Worm (Caenorhabditis elegans): Measurements from ENCODE around the gene T12C9.7.
A peak's percentile ranks its signal among the peaks of the same experiment; 100 is the strongest.

Gene T12C9.7

DNA sequence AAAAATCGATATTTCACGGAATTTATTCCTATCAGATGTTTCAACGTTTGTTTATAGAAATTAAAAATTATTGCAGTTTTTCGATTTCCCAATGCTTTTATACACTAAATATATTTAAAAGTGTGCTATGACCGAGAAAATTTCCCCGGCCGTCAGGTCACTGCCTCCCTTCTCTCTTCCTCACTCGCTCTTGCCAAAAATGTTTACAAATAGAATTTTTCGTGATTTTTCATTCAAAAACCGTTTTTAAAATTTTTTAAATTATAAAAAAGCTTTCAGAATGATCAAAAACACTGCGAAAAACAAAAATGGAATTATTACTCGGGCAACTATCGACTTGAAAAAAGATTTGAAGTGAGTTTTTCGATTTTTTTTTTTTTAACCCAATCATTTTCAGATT lies at the start of gene T12C9.7, which contains the start of gene vps-18:
TSS of gene T12C9.7 (minus strand) at position 101 of the 400 bp plus-strand sequence.
TSS of gene vps-18 (plus strand) at position 280 of the 400 bp plus-strand sequence.
- TF ChIP-seq unc-55 (GFP tag; optimal IDR thresholded peaks at IDR 0.05), result no peak
- TF ChIP-seq nhr-25 (tag; optimal IDR thresholded peaks at IDR 0.05), result no peak
- TF ChIP-seq alr-1 (tag; optimal IDR thresholded peaks at IDR 0.05), result no peak
- no peak for TF ChIP-seq lin-39 (tag; optimal IDR thresholded peaks at IDR 0.05)
- TF ChIP-seq ceh-82 (tag; optimal IDR thresholded peaks at IDR 0.05), result no peak
- no peak for TF ChIP-seq nhr-129 (tag; optimal IDR thresholded peaks at IDR 0.05)
- no peak for TF ChIP-seq aly-2 (tag; optimal IDR thresholded peaks at IDR 0.05)
- TF ChIP-seq sma-9 (GFP tag; optimal IDR thresholded peaks at IDR 0.05), result no peak
- TF ChIP-seq sma-9 (tag; optimal IDR thresholded peaks at IDR 0.05), result no peak
- no peak for TF ChIP-seq nhr-10 (tag; optimal IDR thresholded peaks at IDR 0.05)
- no peak for TF ChIP-seq lin-11 (tag; optimal IDR thresholded peaks at IDR 0.05)
- TF ChIP-seq mdl-1 (tag; optimal IDR thresholded peaks at IDR 0.05), result no peak
- no peak for TF ChIP-seq unc-62 (GFP tag; optimal IDR thresholded peaks at IDR 0.05)
- TF ChIP-seq ama-1 (optimal IDR thresholded peaks at IDR 0.05), result no peak
- no peak for TF ChIP-seq ceh-16 (tag; optimal IDR thresholded peaks at IDR 0.05)
- no peak for TF ChIP-seq sma-3 (GFP tag; optimal IDR thresholded peaks at IDR 0.05)
- TF ChIP-seq unc-39 (tag; optimal IDR thresholded peaks at IDR 0.05), result no peak
- TF ChIP-seq nhr-237 (tag; optimal IDR thresholded peaks at IDR 0.05), result no peak
- no peak for TF ChIP-seq mbf-1 (tag; optimal IDR thresholded peaks at IDR 0.05)
- TF ChIP-seq nhr-6 (tag; optimal IDR thresholded peaks at IDR 0.05), result no peak

ce11 chrII:4507669-4508068 lies 46.9 kb upstream of the T12C9.7 start:
- no peak for TF ChIP-seq nhr-6 (tag; optimal IDR thresholded peaks at IDR 0.05)
- peak in 1 of 2 experiments; percentile 38 for TF ChIP-seq lsy-2 (tag; optimal IDR thresholded peaks at IDR 0.05)
- peak; percentile 74 for TF ChIP-seq fos-1 (tag; optimal IDR thresholded peaks at IDR 0.05)
- TF ChIP-seq crh-2 (tag; optimal IDR thresholded peaks at IDR 0.05), result peak; percentile 33
- no peak for TF ChIP-seq alr-1 (tag; optimal IDR thresholded peaks at IDR 0.05)
- TF ChIP-seq sma-3 (GFP tag; optimal IDR thresholded peaks at IDR 0.05), result peak; percentile 18
- no peak for TF ChIP-seq Y55F3AM.14 (GFP tag; optimal IDR thresholded peaks at IDR 0.05)

DNA sequence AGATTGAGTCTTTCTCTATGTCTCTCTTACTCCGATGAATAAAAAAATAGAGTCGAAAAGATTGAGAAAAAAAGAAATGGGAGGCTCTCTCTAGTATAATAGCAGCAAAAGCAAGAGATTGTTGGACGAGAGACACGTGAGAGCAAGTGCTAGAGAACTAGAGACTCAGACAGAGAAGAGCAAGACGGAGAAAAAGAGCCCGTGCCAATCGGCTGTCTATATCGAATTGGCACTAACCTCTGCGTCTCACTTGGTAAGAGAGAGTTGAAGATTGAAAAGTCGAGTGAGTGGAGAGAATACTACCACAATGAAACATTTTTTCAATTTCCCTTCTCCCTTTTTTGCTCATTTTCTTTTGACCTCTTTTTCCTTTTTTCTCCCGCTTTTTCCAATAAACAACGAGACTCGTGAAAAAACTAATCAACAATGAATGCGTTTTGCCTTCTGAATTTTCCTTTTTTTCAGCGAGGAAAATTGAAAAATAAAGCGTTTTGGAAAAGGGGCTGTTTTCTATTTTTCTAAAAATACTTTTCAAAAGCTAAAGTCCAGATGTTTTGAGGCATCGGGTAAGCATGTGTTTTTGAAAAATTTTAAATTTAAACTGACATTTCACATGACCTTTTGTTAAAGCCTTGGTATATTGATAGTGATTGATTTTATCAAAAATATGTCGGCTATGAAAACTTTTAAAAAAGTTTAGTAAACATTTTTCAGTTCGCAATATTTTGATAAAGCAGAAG lies 46.0 kb upstream of the T12C9.7 start:
- TF ChIP-seq mab-5 (tag; optimal IDR thresholded peaks at IDR 0.05), result peak; percentile 40
- peak; percentile 82 for TF ChIP-seq C34F6.9 (tag; optimal IDR thresholded peaks at IDR 0.05)
- no peak for TF ChIP-seq alr-1 (tag; optimal IDR thresholded peaks at IDR 0.05)
- peak; percentile 60 for TF ChIP-seq sem-4 (tag; optimal IDR thresholded peaks at IDR 0.05)
- no peak for TF ChIP-seq ceh-82 (tag; optimal IDR thresholded peaks at IDR 0.05)
- peak; percentile 76 for TF ChIP-seq sma-9 (GFP tag; optimal IDR thresholded peaks at IDR 0.05)
- TF ChIP-seq sma-9 (tag; optimal IDR thresholded peaks at IDR 0.05), result no peak
- TF ChIP-seq fos-1 (tag; optimal IDR thresholded peaks at IDR 0.05), result peak; percentile 42
- TF ChIP-seq peb-1 (tag; optimal IDR thresholded peaks at IDR 0.05), result no peak
- no peak for TF ChIP-seq nhr-237 (tag; optimal IDR thresholded peaks at IDR 0.05)
- TF ChIP-seq elt-1 (tag; optimal IDR thresholded peaks at IDR 0.05), result no peak
- TF ChIP-seq snpc-4 (tag; optimal IDR thresholded peaks at IDR 0.05), result peak; percentile 57
- peak; percentile 75 to 88 for TF ChIP-seq mdl-1 (tag; optimal IDR thresholded peaks at IDR 0.05)
- TF ChIP-seq nhr-77 (tag; optimal IDR thresholded peaks at IDR 0.05), result no peak
- no peak for TF ChIP-seq ztf-11 (tag; optimal IDR thresholded peaks at IDR 0.05)
- TF ChIP-seq crh-2 (tag; optimal IDR thresholded peaks at IDR 0.05), result peak; percentile 76
- TF ChIP-seq mbf-1 (tag; optimal IDR thresholded peaks at IDR 0.05), result no peak
- TF ChIP-seq dmd-4 (tag; optimal IDR thresholded peaks at IDR 0.05), result no peak
- no peak for TF ChIP-seq nhr-12 (tag; optimal IDR thresholded peaks at IDR 0.05)
- TF ChIP-seq F13H6.1 (tag; optimal IDR thresholded peaks at IDR 0.05), result peak; percentile 84
- TF ChIP-seq nhr-6 (tag; optimal IDR thresholded peaks at IDR 0.05), result no peak
- TF ChIP-seq nhr-129 (tag; optimal IDR thresholded peaks at IDR 0.05), result peak; percentile 84
- TF ChIP-seq lin-39 (tag; optimal IDR thresholded peaks at IDR 0.05), result no peak
- peak; percentile 45 for TF ChIP-seq lin-13 (GFP tag; optimal IDR thresholded peaks at IDR 0.05)
- no peak for TF ChIP-seq gmeb-1 (tag; optimal IDR thresholded peaks at IDR 0.05)
- peak; percentile 43 for TF ChIP-seq zag-1 (tag; optimal IDR thresholded peaks at IDR 0.05)
- no peak for TF ChIP-seq nhr-23 (tag; optimal IDR thresholded peaks at IDR 0.05)
- TF ChIP-seq lsy-2 (tag; optimal IDR thresholded peaks at IDR 0.05), result peak; percentile 45 to 78
- peak; percentile 10 for TF ChIP-seq egl-27 (tag; optimal IDR thresholded peaks at IDR 0.05)
- no peak for TF ChIP-seq unc-39 (tag; optimal IDR thresholded peaks at IDR 0.05)
- peak; percentile 17 for TF ChIP-seq lin-11 (tag; optimal IDR thresholded peaks at IDR 0.05)
- no peak for TF ChIP-seq aly-2 (tag; optimal IDR thresholded peaks at IDR 0.05)
- peak; percentile 80 for TF ChIP-seq unc-55 (GFP tag; optimal IDR thresholded peaks at IDR 0.05)
